Worm (Caenorhabditis elegans) whole organism, L1 larva: ENCODE results near the gene sri-26.

ENCODE experiments used
- C04F5.9 ChIP-seq: sonication (generic microtip); optimal IDR thresholded peaks from 2 replicates; lab custom pipeline; 2016; ENCODE audit warnings: missing genetic modification characterization, missing compliant biosample characterization
- C16A3.4 ChIP-seq: fragments of 150-350 bp; optimal IDR thresholded peaks from 2 replicates; lab custom pipeline; 2014; ENCODE audit warnings: missing biosample characterization, missing genetic modification characterization
- Y116A8C.19 ChIP-seq: sonication (generic microtip); optimal IDR thresholded peaks from 2 replicates; lab custom pipeline; 2016; ENCODE audit warnings: missing compliant biosample characterization, missing genetic modification characterization, borderline replicate concordance
- aha-1 ChIP-seq: fragments of 150-350 bp; optimal IDR thresholded peaks from 2 replicates; lab custom pipeline; 2014; ENCODE audit warnings: missing biosample characterization, missing genetic modification characterization
- aly-2 ChIP-seq: fragments of 150-350 bp; optimal IDR thresholded peaks from 2 replicates; lab custom pipeline; 2014; ENCODE audit warnings: missing biosample characterization, missing genetic modification characterization
- blmp-1 ChIP-seq: fragments of 150-350 bp; optimal IDR thresholded peaks from 2 replicates; lab custom pipeline; 2014; ENCODE audit warnings: missing biosample characterization, missing genetic modification characterization
- ceh-8 ChIP-seq: fragments of 200-800 bp; sonication (Bioruptor generic); optimal IDR thresholded peaks from 2 replicates; lab custom pipeline; 2018; ENCODE audit warnings: mild to moderate bottlenecking, missing genetic modification characterization, moderate library complexity, missing compliant biosample characterization
- ceh-82 ChIP-seq, 3 experiments: fragments of 150-350 bp in 1 of 3; sonication (generic microtip) in 2 of 3; optimal IDR thresholded peaks; 2 replicates each; lab custom pipeline; 2014 to 2017; ENCODE audit warnings: missing biosample characterization in 3 of 3, missing genetic modification characterization in 3 of 3
- ceh-88 ChIP-seq: fragments of 200-800 bp; sonication (Bioruptor generic); IDR thresholded peaks from 2 replicates; pipeline ENCODE4 v1.3.6; 2022; ENCODE audit warnings: missing genetic modification characterization, missing compliant biosample characterization
- ces-1 ChIP-seq: fragments of 150-350 bp; optimal IDR thresholded peaks from 2 replicates; lab custom pipeline; 2014; ENCODE audit warnings: missing biosample characterization, missing genetic modification reagents, missing genetic modification characterization
- dsc-1 ChIP-seq: sonication (generic microtip); optimal IDR thresholded peaks from 2 replicates; lab custom pipeline; 2016; ENCODE audit warnings: mild to moderate bottlenecking, missing genetic modification characterization, missing compliant biosample characterization
- efl-1 ChIP-seq, 4 experiments: fragments of 150-350 bp; optimal IDR thresholded peaks in 3 of 4; peaks in 1 of 4; 1 replicate in 1 of 4; 2 replicates in 3 of 4; lab custom pipeline; 2014; ENCODE audit warnings: missing biosample characterization in 2 of 4, missing genetic modification characterization in 2 of 4, missing genetic modification reagents in 2 of 4
- efl-3 ChIP-seq: fragments of 200-800 bp; sonication (Bioruptor generic); optimal IDR thresholded peaks from 2 replicates; lab custom pipeline; 2018; ENCODE audit warnings: mild to moderate bottlenecking, missing genetic modification characterization, missing compliant biosample characterization
- egl-13 ChIP-seq: sonication (generic microtip); optimal IDR thresholded peaks from 2 replicates; lab custom pipeline; 2016; ENCODE audit warnings: missing genotype, missing genetic modification reagents, missing genetic modification characterization, missing compliant biosample characterization
- elt-2 ChIP-seq: sonication (generic microtip); optimal IDR thresholded peaks from 2 replicates; lab custom pipeline; 2016; ENCODE audit warnings: missing genetic modification characterization, mild to moderate bottlenecking, inconsistent platforms, missing compliant biosample characterization, missing genetic modification reagents
- elt-3 ChIP-seq, 6 experiments: fragments of 150-350 bp in 1 of 6; sonication (generic microtip); optimal IDR thresholded peaks; 2 replicates each; lab custom pipeline; 2017 to 2018; ENCODE audit warnings: missing biosample characterization in 6 of 6, missing genetic modification characterization in 6 of 6, inconsistent platforms in 1 of 6
- fkh-10 ChIP-seq: sonication (generic microtip); optimal IDR thresholded peaks from 2 replicates; lab custom pipeline; 2017; ENCODE audit warnings: missing biosample characterization, missing genetic modification reagents, missing genetic modification characterization
- fkh-4 ChIP-seq: sonication (generic microtip); optimal IDR thresholded peaks from 2 replicates; lab custom pipeline; 2016; ENCODE audit warnings: missing compliant biosample characterization, missing genetic modification characterization, borderline replicate concordance
- fkh-8 ChIP-seq: sonication (generic microtip); optimal IDR thresholded peaks from 2 replicates; lab custom pipeline; 2016; ENCODE audit warnings: mild to moderate bottlenecking, missing genetic modification characterization, missing compliant biosample characterization
- grh-1 ChIP-seq: fragments of 200-800 bp; sonication (Bioruptor generic); IDR thresholded peaks from 2 replicates; pipeline ENCODE4 v1.3.6; 2022; ENCODE audit warnings: missing genetic modification reagents, missing genetic modification characterization, missing compliant biosample characterization
- hlh-4 ChIP-seq: sonication (generic microtip); optimal IDR thresholded peaks from 2 replicates; lab custom pipeline; 2016; ENCODE audit warnings: mild to moderate bottlenecking, missing genetic modification characterization, missing compliant biosample characterization
- irx-1 ChIP-seq: sonication (generic microtip); optimal IDR thresholded peaks from 2 replicates; lab custom pipeline; 2016; ENCODE audit warnings: missing genetic modification characterization, missing compliant biosample characterization
- lin-15B ChIP-seq: fragments of 150-350 bp; sonication (generic microtip); optimal IDR thresholded peaks from 3 replicates; lab custom pipeline; 2014; ENCODE audit warnings: missing biosample characterization, missing genetic modification characterization
- lin-35 ChIP-seq, 2 experiments: fragments of 150-350 bp; optimal IDR thresholded peaks; 2 replicates each; lab custom pipeline; 2014; ENCODE audit warnings: missing biosample characterization in 2 of 2, missing genetic modification characterization in 2 of 2, missing genetic modification reagents in 2 of 2
- lin-39 ChIP-seq: fragments of 150-350 bp; optimal IDR thresholded peaks from 2 replicates; lab custom pipeline; 2014; ENCODE audit warnings: missing biosample characterization, missing genetic modification reagents, missing genetic modification characterization
- mab-9 ChIP-seq: fragments of 200-800 bp; sonication (Bioruptor generic); IDR thresholded peaks from 2 replicates; pipeline ENCODE4 v1.3.6; 2022; ENCODE audit warnings: missing genetic modification reagents, missing genetic modification characterization, missing compliant biosample characterization
- mdl-1 ChIP-seq, 2 experiments: fragments of 150-350 bp; optimal IDR thresholded peaks; 2 replicates each; lab custom pipeline; 2014 to 2017; ENCODE audit warnings: missing biosample characterization in 2 of 2, missing genetic modification characterization in 2 of 2, inconsistent platforms in 1 of 2
- mep-1 ChIP-seq: fragments of 150-350 bp; optimal IDR thresholded peaks from 2 replicates; lab custom pipeline; 2014; ENCODE audit warnings: missing biosample characterization, missing genetic modification characterization
- nhr-11 ChIP-seq: fragments of 150-350 bp; optimal IDR thresholded peaks from 2 replicates; lab custom pipeline; 2014; ENCODE audit warnings: missing biosample characterization, missing genetic modification characterization
- nhr-19 ChIP-seq: fragments of 200-800 bp; sonication (Bioruptor generic); conservative IDR thresholded peaks from 2 replicates; pipeline ENCODE4 v1.3.6; 2022; ENCODE audit warnings: missing genetic modification characterization, missing compliant biosample characterization
- nhr-20 ChIP-seq: sonication (generic microtip); optimal IDR thresholded peaks from 2 replicates; lab custom pipeline; 2016; ENCODE audit warnings: mild to moderate bottlenecking, missing genetic modification characterization, missing compliant biosample characterization
- nhr-237 ChIP-seq: fragments of 150-350 bp; optimal IDR thresholded peaks from 2 replicates; lab custom pipeline; 2014; ENCODE audit warnings: missing biosample characterization, missing genetic modification characterization
- nhr-71 ChIP-seq: sonication (generic microtip); optimal IDR thresholded peaks from 2 replicates; lab custom pipeline; 2016; ENCODE audit warnings: mild to moderate bottlenecking, missing genetic modification characterization, moderate library complexity, missing compliant biosample characterization
- nhr-77 ChIP-seq: fragments of 150-350 bp; optimal IDR thresholded peaks from 2 replicates; lab custom pipeline; 2014; ENCODE audit warnings: missing biosample characterization, missing genetic modification characterization
- nhr-85 ChIP-seq: sonication (generic microtip); peaks from one replicate; lab custom pipeline; 2016; ENCODE audit warnings: missing genetic modification characterization, inconsistent platforms, missing compliant biosample characterization
- pag-3 ChIP-seq: sonication (generic microtip); optimal IDR thresholded peaks from 2 replicates; lab custom pipeline; 2017; ENCODE audit warnings: missing genetic modification characterization, mild to moderate bottlenecking, missing compliant biosample characterization, antibody characterized with exemption, borderline replicate concordance; ENCODE audit not compliant: insufficient read depth
- pax-3 ChIP-seq: fragments of 200-800 bp; sonication (Bioruptor generic); optimal IDR thresholded peaks from 2 replicates; lab custom pipeline; 2018; ENCODE audit warnings: mild to moderate bottlenecking, missing genetic modification characterization, moderate library complexity, missing compliant biosample characterization
- pqm-1 ChIP-seq: sonication (generic microtip); optimal IDR thresholded peaks from 3 replicates; lab custom pipeline; 2017; ENCODE audit warnings: missing biosample characterization, missing genetic modification characterization
- rnt-1 ChIP-seq: sonication (generic microtip); optimal IDR thresholded peaks from 2 replicates; lab custom pipeline; 2016; ENCODE audit warnings: mild to moderate bottlenecking, missing genetic modification characterization, moderate library complexity, missing compliant biosample characterization
- skn-1 ChIP-seq: fragments of 150-350 bp; optimal IDR thresholded peaks from 2 replicates; lab custom pipeline; 2014; ENCODE audit warnings: missing biosample characterization, missing genetic modification characterization
- snpc-4 ChIP-seq: fragments of 150-350 bp; optimal IDR thresholded peaks from 2 replicates; lab custom pipeline; 2014; ENCODE audit warnings: missing biosample characterization, missing genetic modification characterization
- sox-4 ChIP-seq: sonication (generic microtip); optimal IDR thresholded peaks from 2 replicates; lab custom pipeline; 2016; ENCODE audit warnings: missing genetic modification characterization, missing compliant biosample characterization
- sptf-1 ChIP-seq: fragments of 150-350 bp; optimal IDR thresholded peaks from 2 replicates; lab custom pipeline; 2014; ENCODE audit warnings: missing biosample characterization, missing genetic modification characterization
- sup-37 ChIP-seq: fragments of 200-800 bp; sonication (Bioruptor generic); optimal IDR thresholded peaks from 2 replicates; lab custom pipeline; 2018; ENCODE audit warnings: mild to moderate bottlenecking, missing genetic modification characterization, missing compliant biosample characterization
- tbx-2 ChIP-seq: sonication (generic microtip); optimal IDR thresholded peaks from 2 replicates; lab custom pipeline; 2016; ENCODE audit warnings: missing genetic modification characterization, missing compliant biosample characterization
- tlp-1 ChIP-seq: fragments of 150-350 bp; optimal IDR thresholded peaks from 2 replicates; lab custom pipeline; 2014; ENCODE audit warnings: missing biosample characterization, missing genetic modification characterization
- unc-130 ChIP-seq: fragments of 150-350 bp; optimal IDR thresholded peaks from 2 replicates; lab custom pipeline; 2017; ENCODE audit warnings: missing biosample characterization, missing genetic modification characterization, inconsistent platforms
- unc-62 ChIP-seq: fragments of 150-350 bp; optimal IDR thresholded peaks from 2 replicates; lab custom pipeline; 2014; ENCODE audit warnings: missing biosample characterization, missing genetic modification reagents, missing genetic modification characterization
- unc-86 ChIP-seq: sonication (generic microtip); optimal IDR thresholded peaks from 2 replicates; lab custom pipeline; 2016; ENCODE audit warnings: missing genetic modification characterization, missing compliant biosample characterization
- vab-15 ChIP-seq: sonication (generic microtip); optimal IDR thresholded peaks from 2 replicates; lab custom pipeline; 2017; ENCODE audit warnings: missing genotype, mild to moderate bottlenecking, missing genetic modification characterization, missing compliant biosample characterization
- xbp-1 ChIP-seq: sonication (generic microtip); optimal IDR thresholded peaks from 2 replicates; lab custom pipeline; 2016; ENCODE audit warnings: missing genetic modification characterization, missing compliant biosample characterization
- zip-4 ChIP-seq: fragments of 200-800 bp; sonication (Bioruptor generic); optimal IDR thresholded peaks from 2 replicates; lab custom pipeline; 2018; ENCODE audit warnings: mild to moderate bottlenecking, missing genetic modification characterization, moderate library complexity, missing compliant biosample characterization

The sri-26 gene

DNA sequence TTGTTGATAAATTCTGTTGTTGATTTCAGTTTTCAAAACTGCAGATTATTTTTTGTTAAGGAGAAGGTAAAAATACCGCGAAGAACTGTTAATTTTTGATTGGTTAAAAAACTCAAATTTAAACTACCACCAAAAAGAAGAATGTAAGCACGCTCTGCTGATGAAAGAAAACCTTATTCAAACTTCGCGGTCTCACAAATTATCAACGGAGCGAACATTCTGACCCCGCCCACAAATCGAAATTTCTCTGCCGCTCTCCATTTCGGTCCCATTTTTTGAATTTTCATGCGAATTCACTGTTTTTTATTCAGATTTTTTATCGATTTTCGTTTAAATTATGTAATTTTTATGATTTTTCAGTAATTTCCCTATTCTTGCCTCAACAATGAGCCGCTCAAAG is 25.7 kb upstream of the sri-26 start, which contains the start of gene cyn-3 (continued):
- peak; percentile 79 for TF ChIP-seq egl-13 (tag; lab: Kevin White, UChicago)
- TF ChIP-seq rnt-1 (tag; lab: Kevin White, UChicago), result peak; percentile 92
- peak; percentile 77 for TF ChIP-seq nhr-237 (tag; lab: Kevin White, UChicago)
- TF ChIP-seq unc-86 (tag; lab: Kevin White, UChicago), result peak; percentile 90
- TF ChIP-seq tbx-2, result peak; percentile 94
- peak; percentile 88 for TF ChIP-seq dsc-1 (tag; lab: Kevin White, UChicago)
- peak; percentile 92 for TF ChIP-seq nhr-19 (GFP tag; lab: Robert Waterston, UW)
- TF ChIP-seq mep-1, result peak; percentile 92
- TF ChIP-seq nhr-77, result peak; percentile 74
- TF ChIP-seq snpc-4 (tag; lab: Kevin White, UChicago), result peak; percentile 74
- peak; percentile 95 for TF ChIP-seq nhr-85
- TF ChIP-seq blmp-1 (tag; lab: Kevin White, UChicago), result peak; percentile 91
- TF ChIP-seq Y116A8C.19 (tag; lab: Kevin White, UChicago), result no peak
- TF ChIP-seq aly-2 (tag; lab: Kevin White, UChicago), result peak; percentile 83
- TF ChIP-seq ceh-82 (tag; optimal IDR thresholded peaks at IDR 0.05; lab: Kevin White, UChicago), result peak; percentile 80 to 95 (median 81)
- peak in 1 of 2 experiments; percentile 85 for TF ChIP-seq mdl-1 (tag; optimal IDR thresholded peaks at IDR 0.05; lab: Kevin White, UChicago)
- TF ChIP-seq fkh-4 (tag; lab: Kevin White, UChicago), result peak; percentile 31
- TF ChIP-seq elt-3 (tag; optimal IDR thresholded peaks at IDR 0.05; lab: Kevin White, UChicago), result peak in 3 of 6 experiments; percentile 29 to 89 (median 83)
- TF ChIP-seq C16A3.4 (tag; lab: Kevin White, UChicago), result peak; percentile 95
- TF ChIP-seq nhr-20 (tag; lab: Kevin White, UChicago), result peak; percentile 93
- TF ChIP-seq lin-39 (tag; lab: Kevin White, UChicago), result peak; percentile 86
- TF ChIP-seq lin-35 (GFP tag; optimal IDR thresholded peaks at IDR 0.05; lab: Kevin White, UChicago), result peak; percentile 100
- TF ChIP-seq ceh-88 (GFP tag; lab: Robert Waterston, UW), result 0 out of 2 replicates have a peak, but pooled peaks have one; percentile 27
- TF ChIP-seq sox-4, result peak; percentile 73
- TF ChIP-seq pax-3 (tag; lab: Kevin White, UChicago), result peak; percentile 92
- peak; percentile 83 for TF ChIP-seq unc-130 (tag; lab: Kevin White, UChicago)
- TF ChIP-seq aha-1 (tag; lab: Kevin White, UChicago), result peak; percentile 56
- TF ChIP-seq efl-3, result no peak
- TF ChIP-seq mab-9, result 0 out of 2 replicates have a peak, but pooled peaks have one; percentile 26
- TF ChIP-seq fkh-8 (tag; lab: Kevin White, UChicago), result peak; percentile 89
- TF ChIP-seq unc-62 (GFP tag; lab: Kevin White, UChicago), result no peak
- peak; percentile 37 for TF ChIP-seq elt-2 (tag; lab: Kevin White, UChicago)
- TF ChIP-seq irx-1, result peak; percentile 83
- TF ChIP-seq nhr-11 (tag; lab: Kevin White, UChicago), result peak; percentile 50
- no peak for TF ChIP-seq C04F5.9 (tag; lab: Kevin White, UChicago)
- TF ChIP-seq ces-1 (GFP tag; lab: Kevin White, UChicago), result no peak
- TF ChIP-seq tlp-1 (tag; lab: Kevin White, UChicago), result no peak
- peak; percentile 87 for TF ChIP-seq grh-1 (GFP tag; lab: Robert Waterston, UW)
- no peak for TF ChIP-seq pag-3 (tag; lab: Kevin White, UChicago)
- TF ChIP-seq fkh-10 (GFP tag; lab: Kevin White, UChicago), result peak; percentile 56
- peak; percentile 92 for TF ChIP-seq xbp-1 (tag; lab: Kevin White, UChicago)
- TF ChIP-seq sptf-1 (tag; lab: Kevin White, UChicago), result no peak
- TF ChIP-seq hlh-4 (tag; lab: Kevin White, UChicago), result no peak
- TF ChIP-seq nhr-71 (tag; lab: Kevin White, UChicago), result peak; percentile 95
- peak; percentile 52 for TF ChIP-seq zip-4 (GFP tag; lab: Kevin White, UChicago)
- TF ChIP-seq skn-1 (tag; lab: Kevin White, UChicago), result peak; percentile 90
- TF ChIP-seq pqm-1 (tag; lab: Kevin White, UChicago), result no peak
- peak; percentile 91 to 100 for TF ChIP-seq efl-1 (optimal IDR thresholded peaks at IDR 0.05; lab: Kevin White, UChicago)
- peak; percentile 99 to 100 for TF ChIP-seq efl-1 (GFP tag; optimal IDR thresholded peaks at IDR 0.05 in 1 of 2; lab: Kevin White, UChicago)
- TF ChIP-seq vab-15 (tag; lab: Kevin White, UChicago), result peak; percentile 57
- peak; percentile 32 for TF ChIP-seq sup-37 (GFP tag; lab: Kevin White, UChicago)
- peak; percentile 96 for TF ChIP-seq lin-15B (tag; lab: Kevin White, UChicago)
- peak; percentile 10 for TF ChIP-seq ceh-8 (GFP tag; lab: Kevin White, UChicago)
